Fruit fly (Drosophila melanogaster) whole organism, wandering third instar larva: Measurements from ENCODE around the gene Pect.

Source experiments
- Abd-B ChIP-seq: fragments of >200 bp; optimal IDR thresholded peaks from 2 replicates; lab custom pipeline; 2017; ENCODE audit warnings: missing biosample characterization, missing genetic modification characterization
- CG32264 ChIP-seq: fragments of 200-800 bp; sonication (Bioruptor generic); optimal IDR thresholded peaks from 2 replicates; lab custom pipeline; 2016; ENCODE audit warnings: missing biosample characterization, missing genetic modification characterization
- Hr78 ChIP-seq: fragments of >200 bp; optimal IDR thresholded peaks from 2 replicates; lab custom pipeline; 2017; ENCODE audit warnings: missing biosample characterization, missing genetic modification characterization
- Hr83 ChIP-seq: fragments of 200-300 bp; sonication (Bioruptor generic); optimal IDR thresholded peaks from 2 replicates; lab custom pipeline; 2016; ENCODE audit warnings: missing biosample characterization, mild to moderate bottlenecking, missing genetic modification characterization, moderate library complexity; ENCODE audit not compliant: poor library complexity, severe bottlenecking
- Mio ChIP-seq: sonication (Bioruptor generic); optimal IDR thresholded peaks from 2 replicates; lab custom pipeline; 2016; ENCODE audit warnings: missing biosample characterization, missing genetic modification characterization
- N ChIP-seq: fragments of >200 bp; optimal IDR thresholded peaks from 2 replicates; lab custom pipeline; 2018; ENCODE audit warnings: missing biosample characterization, missing external identifiers, missing genetic modification characterization
- Vsx2 ChIP-seq: fragments of 200-300, 225-300 bp; sonication (Bioruptor generic); optimal IDR thresholded peaks from 2 replicates; lab custom pipeline; 2018; ENCODE audit warnings: missing biosample characterization, missing genetic modification characterization; ENCODE audit not compliant: partially characterized antibody
- brk ChIP-seq: fragments of 200-800 bp; sonication (Bioruptor generic); optimal IDR thresholded peaks from 2 replicates; lab custom pipeline; 2016; ENCODE audit warnings: missing biosample characterization, mild to moderate bottlenecking, missing genetic modification characterization
- ey ChIP-seq: fragments of 200-800 bp; sonication (Bioruptor generic); optimal IDR thresholded peaks from 2 replicates; lab custom pipeline; 2016; ENCODE audit warnings: missing biosample characterization, missing genetic modification characterization
- jim ChIP-seq: fragments of 175-275, 200-325 bp; sonication (Bioruptor generic); optimal IDR thresholded peaks from 2 replicates; lab custom pipeline; 2016; ENCODE audit warnings: missing biosample characterization, mild to moderate bottlenecking, missing genetic modification characterization
- lola ChIP-seq: fragments of >200 bp; optimal IDR thresholded peaks from 2 replicates; lab custom pipeline; 2017; ENCODE audit warnings: missing biosample characterization, missing genetic modification characterization
- psq ChIP-seq: fragments of 200-800 bp; sonication (Bioruptor generic); optimal IDR thresholded peaks from 3 replicates; lab custom pipeline; 2017; ENCODE audit warnings: missing biosample characterization, mild to moderate bottlenecking, missing genetic modification characterization, moderate library complexity
- usp ChIP-seq: fragments of >200 bp; optimal IDR thresholded peaks from 2 replicates; lab custom pipeline; 2017; ENCODE audit warnings: missing biosample characterization, missing genetic modification characterization

- no peak for TF ChIP-seq psq (GFP tag; lab: Kevin White, UChicago)
- no peak for TF ChIP-seq Hr78 (GFP tag; lab: Kevin White, UChicago)
- TF ChIP-seq usp (GFP tag; lab: Kevin White, UChicago) = no peak
- no peak for TF ChIP-seq lola (GFP tag; lab: Kevin White, UChicago)
- no peak for TF ChIP-seq brk (GFP tag; lab: Kevin White, UChicago)
- TF ChIP-seq Vsx2 (GFP tag; lab: Kevin White, UChicago) = no peak
- no peak for TF ChIP-seq CG32264 (GFP tag; lab: Kevin White, UChicago)
- no peak for TF ChIP-seq Hr83 (GFP tag; lab: Kevin White, UChicago)
- TF ChIP-seq ey (GFP tag; lab: Kevin White, UChicago) = no peak
- no peak for TF ChIP-seq N (GFP tag; lab: Kevin White, UChicago)
- no peak for TF ChIP-seq Abd-B
- TF ChIP-seq jim (GFP tag; lab: Kevin White, UChicago) = no peak
- no peak for TF ChIP-seq Mio
These were observed 53.6 kb downstream of the Pect start, which contains the start of gene Naa20B for dm6 chr2L:13257177-13257576.
